Worm (Caenorhabditis elegans) whole organism, L4 larva: ENCODE measurements around the gene F56F10.2.

ENCODE experiments used
- F10B5.3 ChIP-seq: sonication (generic microtip); optimal IDR thresholded peaks from 2 replicates; lab custom pipeline; 2016; ENCODE audit warnings: mild to moderate bottlenecking, missing genetic modification characterization, missing compliant biosample characterization
- F37D6.2 ChIP-seq: sonication (generic microtip); optimal IDR thresholded peaks from 2 replicates; lab custom pipeline; 2016; ENCODE audit warnings: mild to moderate bottlenecking, missing genetic modification characterization, missing compliant biosample characterization
- F49E8.2 ChIP-seq: sonication (generic microtip); optimal IDR thresholded peaks from 2 replicates; lab custom pipeline; 2016; ENCODE audit warnings: missing compliant biosample characterization, mild to moderate bottlenecking, missing genetic modification characterization, borderline replicate concordance
- R02D3.7 ChIP-seq: fragments of 150-350 bp; sonication (generic microtip); optimal IDR thresholded peaks from 3 replicates; lab custom pipeline; 2014; ENCODE audit warnings: missing biosample characterization, missing genetic modification characterization
- T20F7.1 ChIP-seq: fragments of 200-800 bp; sonication (Bioruptor generic); optimal IDR thresholded peaks from 2 replicates; lab custom pipeline; 2018; ENCODE audit warnings: mild to moderate bottlenecking, missing genetic modification characterization, missing compliant biosample characterization
- Y105C5A.15 ChIP-seq: fragments of 200-800 bp; sonication (Bioruptor generic); IDR thresholded peaks from 2 replicates; pipeline ENCODE4 v1.3.6; 2022; ENCODE audit warnings: missing genetic modification characterization, missing compliant biosample characterization
- ZK546.5 ChIP-seq, 2 experiments: sonication (generic microtip); optimal IDR thresholded peaks; 2 replicates each; lab custom pipeline; 2017; ENCODE audit warnings: missing biosample characterization in 2 of 2, missing genetic modification characterization in 2 of 2
- aha-1 ChIP-seq: fragments of 150-350 bp; peaks from one replicate; lab custom pipeline; 2014; ENCODE audit warnings: missing biosample characterization, missing genetic modification characterization
- ama-1 ChIP-seq: fragments of 150-350 bp; optimal IDR thresholded peaks from 2 replicates; lab custom pipeline; 2014; ENCODE audit warnings: inconsistent platforms, mixed read lengths
- attf-4 ChIP-seq: sonication (generic microtip); optimal IDR thresholded peaks from 3 replicates; lab custom pipeline; 2017; ENCODE audit warnings: missing biosample characterization, missing genetic modification characterization
- ceh-28 ChIP-seq: fragments of 150-350 bp; optimal IDR thresholded peaks from 2 replicates; lab custom pipeline; 2014; ENCODE audit warnings: missing biosample characterization, missing genetic modification reagents, missing genetic modification characterization
- cey-2 ChIP-seq: sonication (generic microtip); optimal IDR thresholded peaks from 3 replicates; lab custom pipeline; 2017; ENCODE audit warnings: missing genetic modification characterization, mild to moderate bottlenecking, missing compliant biosample characterization, antibody characterized with exemption, borderline replicate concordance; ENCODE audit not compliant: insufficient read depth
- ctbp-1 ChIP-seq: fragments of 200-800 bp; sonication (Bioruptor generic); IDR thresholded peaks from 2 replicates; pipeline ENCODE4 v1.3.6; 2022; ENCODE audit warnings: missing genetic modification reagents, missing genetic modification characterization, missing compliant biosample characterization
- daf-19 ChIP-seq: fragments of 200-800 bp; sonication (Bioruptor generic); conservative IDR thresholded peaks from 2 replicates; pipeline ENCODE4 v1.3.6; 2022; ENCODE audit warnings: missing genetic modification characterization, missing compliant biosample characterization
- dmd-9 ChIP-seq: fragments of 200-800 bp; sonication (Bioruptor generic); IDR thresholded peaks from 2 replicates; pipeline ENCODE4 v1.3.6; 2022; ENCODE audit warnings: missing genetic modification reagents, missing genetic modification characterization, missing compliant biosample characterization
- hmg-1.1 ChIP-seq: fragments of 200-800 bp; sonication (Bioruptor generic); IDR thresholded peaks from 2 replicates; pipeline ENCODE4 v1.3.6; 2022; ENCODE audit warnings: missing genetic modification reagents, missing genetic modification characterization, missing compliant biosample characterization
- lin-39 ChIP-seq: fragments of 150-350 bp; optimal IDR thresholded peaks from 2 replicates; lab custom pipeline; 2014; ENCODE audit warnings: missing biosample characterization, missing genetic modification reagents, missing genetic modification characterization
- madf-5 ChIP-seq, 2 experiments: fragments of 200-800 bp; sonication (Bioruptor generic); IDR thresholded peaks; 2 replicates each; pipeline ENCODE4 v1.3.6; 2022; ENCODE audit warnings: missing compliant biosample characterization in 2 of 2, missing genetic modification characterization in 2 of 2
- mdl-1 ChIP-seq, 2 experiments: fragments of 150-350 bp in 1 of 2; sonication (generic microtip) in 1 of 2; optimal IDR thresholded peaks; 2 replicates each; lab custom pipeline; 2014 to 2017; ENCODE audit warnings: missing biosample characterization in 2 of 2, missing genetic modification characterization in 2 of 2
- mdt-29 ChIP-seq: fragments of 200-800 bp; sonication (Bioruptor generic); IDR thresholded peaks from 2 replicates; pipeline ENCODE4 v1.3.6; 2022; ENCODE audit warnings: missing genetic modification reagents, missing genetic modification characterization, missing compliant biosample characterization
- mes-2 ChIP-seq: sonication (generic microtip); optimal IDR thresholded peaks from 2 replicates; lab custom pipeline; 2016; ENCODE audit warnings: missing genotype, mild to moderate bottlenecking, missing genetic modification characterization, missing compliant biosample characterization; ENCODE audit not compliant: poor library complexity, severe bottlenecking
- mxl-2 ChIP-seq: fragments of 200-800 bp; sonication (Bioruptor generic); conservative IDR thresholded peaks from 2 replicates; pipeline ENCODE4 v1.3.6; 2022; ENCODE audit warnings: missing genetic modification reagents, missing genetic modification characterization, missing compliant biosample characterization
- mxl-3 ChIP-seq: fragments of 200-800 bp; sonication (Bioruptor generic); optimal IDR thresholded peaks from 2 replicates; lab custom pipeline; 2018; ENCODE audit warnings: mild to moderate bottlenecking, missing genetic modification characterization, missing compliant biosample characterization
- nhr-11 ChIP-seq: fragments of 150-350 bp; optimal IDR thresholded peaks from 2 replicates; lab custom pipeline; 2014; ENCODE audit warnings: missing biosample characterization, missing genetic modification characterization
- nhr-111 ChIP-seq: fragments of 200-800 bp; sonication (Bioruptor generic); optimal IDR thresholded peaks from 2 replicates; lab custom pipeline; 2018; ENCODE audit warnings: mild to moderate bottlenecking, missing genetic modification characterization, missing compliant biosample characterization
- nhr-237 ChIP-seq: sonication (generic microtip); optimal IDR thresholded peaks from 2 replicates; lab custom pipeline; 2017; ENCODE audit warnings: missing biosample characterization, missing genetic modification characterization
- nhr-6 ChIP-seq: fragments of 150-350 bp; optimal IDR thresholded peaks from 2 replicates; lab custom pipeline; 2014; ENCODE audit warnings: missing biosample characterization, missing genetic modification characterization
- php-3 ChIP-seq: fragments of 200-800 bp; sonication (Bioruptor generic); IDR thresholded peaks from 2 replicates; pipeline ENCODE4 v1.3.6; 2022; ENCODE audit warnings: missing genetic modification reagents, missing genetic modification characterization, missing compliant biosample characterization
- sdz-12 ChIP-seq: fragments of 200-800 bp; sonication (Bioruptor generic); optimal IDR thresholded peaks from 2 replicates; lab custom pipeline; 2018; ENCODE audit warnings: mild to moderate bottlenecking, missing genetic modification characterization, missing compliant biosample characterization
- set-16 ChIP-seq: fragments of 200-800 bp; sonication (Bioruptor generic); IDR thresholded peaks from 2 replicates; pipeline ENCODE4 v1.3.6; 2022; ENCODE audit warnings: missing genetic modification reagents, missing genetic modification characterization, missing compliant biosample characterization
- snpc-4 ChIP-seq: fragments of 150-350 bp; optimal IDR thresholded peaks from 2 replicates; lab custom pipeline; 2014; ENCODE audit warnings: missing biosample characterization, missing genetic modification characterization
- spr-1 ChIP-seq: sonication (generic microtip); optimal IDR thresholded peaks from 2 replicates; lab custom pipeline; 2016; ENCODE audit warnings: mild to moderate bottlenecking, missing genetic modification characterization, missing compliant biosample characterization
- tra-1 ChIP-seq: fragments of 200-800 bp; sonication (Bioruptor generic); IDR thresholded peaks from 2 replicates; pipeline ENCODE4 v1.3.6; 2022; ENCODE audit warnings: missing genetic modification reagents, missing genetic modification characterization, missing compliant biosample characterization
- unc-39 ChIP-seq: sonication (generic microtip); optimal IDR thresholded peaks from 2 replicates; lab custom pipeline; 2017; ENCODE audit warnings: missing biosample characterization, missing genetic modification characterization
- unc-62 ChIP-seq, 3 experiments: fragments of 150-350 bp in 1 of 3; sonication (generic microtip); optimal IDR thresholded peaks in 2 of 3; peaks in 1 of 3; 1 replicate in 1 of 3; 2 replicates in 2 of 3; lab custom pipeline; 2014 to 2017; ENCODE audit warnings: missing biosample characterization in 3 of 3, missing genetic modification characterization in 3 of 3, missing genetic modification reagents in 3 of 3, missing genotype in 1 of 3
- zag-1 ChIP-seq: fragments of 150-350 bp; optimal IDR thresholded peaks from 2 replicates; lab custom pipeline; 2014; ENCODE audit warnings: missing biosample characterization, missing genetic modification characterization
- zfp-2 ChIP-seq: sonication (generic microtip); optimal IDR thresholded peaks from 2 replicates; lab custom pipeline; 2016; ENCODE audit warnings: mild to moderate bottlenecking, missing genetic modification characterization, missing compliant biosample characterization
- zfp-3 ChIP-seq: fragments of 200-800 bp; sonication (Bioruptor generic); conservative IDR thresholded peaks from 2 replicates; pipeline ENCODE4 v1.3.6; 2022; ENCODE audit warnings: missing genetic modification reagents, missing genetic modification characterization, missing compliant biosample characterization

Gene F56F10.2

ce11 chrX:844649-845048 lies 14.8 kb upstream of the F56F10.2 start:
- no peak for TF ChIP-seq F49E8.2
- no peak for TF ChIP-seq mxl-2 (GFP tag; lab: Robert Waterston, UW)
- TF ChIP-seq dmd-9 (GFP tag; lab: Robert Waterston, UW), result 0 out of 2 replicates have a peak, but pooled peaks have one; percentile 29
- TF ChIP-seq daf-19, result no peak
- no peak for TF ChIP-seq nhr-237 (tag; lab: Kevin White, UChicago)
- no peak for TF ChIP-seq mes-2
- 0 out of 4 replicates have a peak, but pooled peaks of 1 of the 2 experiments have one; percentile 20 for TF ChIP-seq madf-5 (GFP tag; IDR thresholded peaks at IDR 0.05; lab: Robert Waterston, UW)
- TF ChIP-seq unc-62 (GFP tag; optimal IDR thresholded peaks at IDR 0.05 in 1 of 2; lab: Kevin White, UChicago), result no peak
- TF ChIP-seq unc-62 (tag; optimal IDR thresholded peaks at IDR 0.05; lab: Kevin White, UChicago), result no peak
- TF ChIP-seq set-16, result peak; percentile 80
- peak; percentile 58; the same call in 1 of the 2 replicates for TF ChIP-seq ctbp-1
- TF ChIP-seq nhr-11 (tag; lab: Kevin White, UChicago), result peak; percentile 12
- TF ChIP-seq zag-1 (tag; lab: Kevin White, UChicago), result no peak
- TF ChIP-seq Y105C5A.15 (GFP tag; lab: Robert Waterston, UW), result no peak
- no peak for TF ChIP-seq ceh-28 (tag; lab: Kevin White, UChicago)
- TF ChIP-seq ama-1 (lab: Kevin White, UChicago), result no peak
- no peak for TF ChIP-seq zfp-3 (GFP tag; lab: Robert Waterston, UW)
- no peak for TF ChIP-seq tra-1 (GFP tag; lab: Robert Waterston, UW)
- peak; percentile 61 for TF ChIP-seq aha-1
- TF ChIP-seq mdt-29 (GFP tag; lab: Robert Waterston, UW), result no peak

- TF ChIP-seq mxl-3 (GFP tag; lab: Kevin White, UChicago) (no peak), set-16 (no peak), zfp-2 (tag; lab: Kevin White, UChicago) (no peak), attf-4 (tag; lab: Kevin White, UChicago) (no peak), F10B5.3 (tag; lab: Kevin White, UChicago) (no peak), R02D3.7 (tag; lab: Kevin White, UChicago) (no peak), spr-1 (tag; lab: Kevin White, UChicago) (no peak), sdz-12 (GFP tag; lab: Kevin White, UChicago) (no peak), mdl-1 (tag; optimal IDR thresholded peaks at IDR 0.05; lab: Kevin White, UChicago) (no peak), cey-2 (tag; lab: Kevin White, UChicago) (no peak), T20F7.1 (GFP tag; lab: Kevin White, UChicago) (no peak), hmg-1.1 (GFP tag; lab: Robert Waterston, UW) (no peak), F37D6.2 (no peak), ceh-28 (tag; lab: Kevin White, UChicago) (no peak), snpc-4 (tag; lab: Kevin White, UChicago) (no peak), ZK546.5 (tag; optimal IDR thresholded peaks at IDR 0.05; lab: Kevin White, UChicago) (no peak), nhr-111 (GFP tag; lab: Kevin White, UChicago) (no peak), lin-39 (no peak), php-3 (GFP tag; lab: Robert Waterston, UW) (no peak)
These were observed 14.0 kb upstream of the F56F10.2 start for ce11 chrX:845443-845842.

- no peak for TF ChIP-seq unc-39
- TF ChIP-seq sdz-12 (GFP tag; lab: Kevin White, UChicago), result no peak
- no peak for TF ChIP-seq zag-1 (tag; lab: Kevin White, UChicago)
- TF ChIP-seq nhr-6 (tag; lab: Kevin White, UChicago), result no peak
These were observed 8.0 kb upstream of the F56F10.2 start, which contains the start of gene igcm-1 for ce11 chrX:851421-851820. Gene igcm-1 (minus strand): TSS chrX:851521.
